Fruit fly (Drosophila melanogaster): ENCODE measurements around the gene robl37BC.

Gene robl37BC

DNA sequence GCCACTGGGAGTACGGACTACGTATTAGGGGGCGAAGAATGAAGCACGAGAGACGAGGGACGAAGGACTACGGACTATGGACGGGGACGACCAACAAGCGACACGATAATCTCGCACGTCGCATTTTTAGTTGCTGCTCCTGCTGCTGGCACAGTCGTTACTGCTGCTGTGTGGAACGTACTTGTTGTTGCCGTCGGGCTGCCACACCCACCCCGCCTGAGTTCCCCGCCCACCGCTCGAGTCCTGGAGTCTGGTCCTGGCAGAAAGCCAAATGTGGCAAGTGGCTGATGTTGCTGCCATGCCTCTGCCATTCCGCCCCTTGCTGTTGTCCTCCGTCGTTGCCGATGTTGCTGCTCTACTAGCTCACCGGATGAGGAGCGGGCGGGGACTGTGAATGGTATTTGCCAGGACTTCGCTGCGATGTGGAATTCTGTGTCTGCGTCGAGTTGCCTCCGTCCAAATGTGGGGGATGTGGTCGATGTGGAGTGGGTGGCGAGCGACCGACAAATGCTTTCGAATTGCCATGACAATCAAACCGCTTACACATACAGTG, 2.2 kb downstream of the robl37BC start (continued):
- TF ChIP-seq CG12659 (GFP tag; optimal IDR thresholded peaks at IDR 0.05) (no peak), Dref (GFP tag; IDR thresholded peaks at IDR 0.05) (0 out of 2 replicates have a peak, but pooled peaks have one; percentile 24), CG15696 (tag; optimal IDR thresholded peaks at IDR 0.05) (no peak), sim (GFP tag; IDR thresholded peaks at IDR 0.05) (no peak), Sox100B (GFP tag; optimal IDR thresholded peaks at IDR 0.05) (no peak), lilli (GFP tag; optimal IDR thresholded peaks at IDR 0.05) (no peak), CG15011 (GFP tag; optimal IDR thresholded peaks at IDR 0.05) (no peak), CHES-1-like (GFP tag; optimal IDR thresholded peaks at IDR 0.05) (no peak), Adf1 (GFP tag; IDR thresholded peaks at IDR 0.05) (peak; percentile 70), Nf-YA (GFP tag; IDR thresholded peaks at IDR 0.05) (no peak), CG13775 (GFP tag; optimal IDR thresholded peaks at IDR 0.05) (no peak), Dp (GFP tag; optimal IDR thresholded peaks at IDR 0.05) (no peak), HLH4C (GFP tag; IDR thresholded peaks at IDR 0.05; ENCODE audit: partially characterized antibody) (no peak), CG8290 (GFP tag; optimal IDR thresholded peaks at IDR 0.05) (no peak), CG8290 (tag; optimal IDR thresholded peaks at IDR 0.05) (no peak), slou (GFP tag; optimal IDR thresholded peaks at IDR 0.05) (no peak), exex (tag; optimal IDR thresholded peaks at IDR 0.05) (no peak), CG11504 (tag; optimal IDR thresholded peaks at IDR 0.05) (no peak), Hand (GFP tag; optimal IDR thresholded peaks at IDR 0.05) (no peak), CG4282 (GFP tag; optimal IDR thresholded peaks at IDR 0.05) (no peak), Meics (GFP tag; optimal IDR thresholded peaks at IDR 0.05) (no peak), Gsc (GFP tag; IDR thresholded peaks at IDR 0.05) (no peak), Hr3 (GFP tag; optimal IDR thresholded peaks at IDR 0.05) (no peak), Opbp (GFP tag; IDR thresholded peaks at IDR 0.05; ENCODE audit: partially characterized antibody) (no peak), CG3065 (GFP tag; optimal IDR thresholded peaks at IDR 0.05) (no peak), dysf (GFP tag; IDR thresholded peaks at IDR 0.05) (no peak), CG17385 (GFP tag; optimal IDR thresholded peaks at IDR 0.05) (no peak), odd (GFP tag; optimal IDR thresholded peaks at IDR 0.05) (no peak), CG12744 (GFP tag; optimal IDR thresholded peaks at IDR 0.05) (no peak), sd (tag; optimal IDR thresholded peaks at IDR 0.05) (peak; percentile 56), ranshi (GFP tag; IDR thresholded peaks at IDR 0.05) (no peak), danr (GFP tag; IDR thresholded peaks at IDR 0.05) (no peak), nerfin-1 (tag; optimal IDR thresholded peaks at IDR 0.05) (peak; percentile 19), CG3407 (GFP tag; optimal IDR thresholded peaks at IDR 0.05) (no peak), hbn (GFP tag; IDR thresholded peaks at IDR 0.05; ENCODE audit: partially characterized antibody) (no peak), sug (tag; optimal IDR thresholded peaks at IDR 0.05) (no peak), vnd (GFP tag; IDR thresholded peaks at IDR 0.05; ENCODE audit: partially characterized antibody) (no peak), org-1 (GFP tag; optimal IDR thresholded peaks at IDR 0.05) (no peak), NfI (GFP tag; optimal IDR thresholded peaks at IDR 0.05) (peak; percentile 20), CG15073 (GFP tag; optimal IDR thresholded peaks at IDR 0.05) (no peak), klu (GFP tag; IDR thresholded peaks at IDR 0.05) (no peak), Usf (GFP tag; optimal IDR thresholded peaks at IDR 0.05) (no peak), sens (GFP tag) (no peak), mirr (GFP tag; optimal IDR thresholded peaks at IDR 0.05) (peak; percentile 63), unc-4 (GFP tag; IDR thresholded peaks at IDR 0.05; ENCODE audit: partially characterized antibody) (no peak), CG15269 (tag; optimal IDR thresholded peaks at IDR 0.05) (no peak), Scr (GFP tag; IDR thresholded peaks at IDR 0.05; ENCODE audit: partially characterized antibody) (no peak), CG8765 (GFP tag; IDR thresholded peaks at IDR 0.05) (no peak), ci (GFP tag; IDR thresholded peaks at IDR 0.05) (no peak), CG17829 (tag; optimal IDR thresholded peaks at IDR 0.05) (no peak), CG15479 (GFP tag; optimal IDR thresholded peaks at IDR 0.05) (no peak)

All from whole organism, embryonic.